Worm (Caenorhabditis elegans) whole organism, L4/young adult: ENCODE measurements around the gene ZK418.10.

ENCODE experiments used
- W03F9.2 ChIP-seq: fragments of 150-350 bp; optimal IDR thresholded peaks from 2 replicates; lab custom pipeline; 2014; ENCODE audit warnings: missing biosample characterization, missing genetic modification characterization
- him-1 ChIP-seq: sonication (generic microtip); optimal IDR thresholded peaks from 2 replicates; lab custom pipeline; 2016; ENCODE audit warnings: missing genotype, missing genetic modification reagents, missing genetic modification characterization, missing compliant biosample characterization

ce11 chrIII:7069981-7070380 lies 20.5 kb downstream of the ZK418.10 start, which contains the start of gene tmem-17:
- TF ChIP-seq him-1 (tag; lab: Kevin White, UChicago) (no peak), W03F9.2 (tag; lab: Kevin White, UChicago) (no peak)
